Comparison of ENCODE assay signal across 4 worm cellular contexts in the genomic region with DNA sequence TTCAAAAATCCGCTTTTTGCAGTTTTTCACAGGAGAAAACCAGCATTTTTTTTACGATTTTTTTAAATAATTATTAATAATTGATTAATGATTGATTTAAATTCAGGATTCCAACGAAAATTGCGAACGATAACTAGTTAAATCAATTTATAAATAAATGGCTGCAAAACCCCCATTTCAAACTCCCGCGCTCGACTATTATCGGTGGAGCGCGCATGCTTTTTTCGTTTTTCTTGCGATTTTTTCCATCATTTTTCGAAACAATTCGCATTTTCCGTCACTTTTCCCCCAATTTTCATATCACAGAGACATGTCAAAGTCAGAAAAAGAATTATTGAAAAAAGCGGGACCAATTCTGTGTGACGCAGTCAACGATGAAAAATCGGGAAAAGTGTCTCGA.
TF ChIP-seq lines count a peak whose summit lies in the region.

A gene (plus strand): TSS at position 273 of the 400 bp plus-strand sequence.

TF ChIP-seq in whole organism, L1 larva, 84 proteins besides CTCF, POLR2A, EP300 and RAD21 (continued from another document):
- TF ChIP-seq rnt-1 (tag; optimal IDR thresholded peaks at IDR 0.05; lab: Kevin White, UChicago): no peak
- peak in 1 of 2 experiments; percentile 3 for TF ChIP-seq mdl-1 (tag; optimal IDR thresholded peaks at IDR 0.05; lab: Kevin White, UChicago)
- TF ChIP-seq lin-35 (GFP tag; optimal IDR thresholded peaks at IDR 0.05; lab: Kevin White, UChicago): peak; percentile 96 to 99
- no peak for TF ChIP-seq sox-4 (tag; optimal IDR thresholded peaks at IDR 0.05; lab: Kevin White, UChicago)
- peak; percentile 41 for TF ChIP-seq nhr-85 (tag; lab: Kevin White, UChicago)
- TF ChIP-seq nhr-90 (tag; optimal IDR thresholded peaks at IDR 0.05; lab: Kevin White, UChicago; ENCODE audit: poor library complexity): peak; percentile 22
- TF ChIP-seq C16A3.4 (tag; optimal IDR thresholded peaks at IDR 0.05; lab: Kevin White, UChicago): peak; percentile 14
- no peak for TF ChIP-seq C04F5.9 (tag; optimal IDR thresholded peaks at IDR 0.05; lab: Kevin White, UChicago)
- peak; percentile 33 for TF ChIP-seq nhr-77 (tag; optimal IDR thresholded peaks at IDR 0.05; lab: Kevin White, UChicago)
- peak; percentile 66 for TF ChIP-seq lin-15B (tag; optimal IDR thresholded peaks at IDR 0.05; lab: Kevin White, UChicago)
- TF ChIP-seq mep-1 (tag; optimal IDR thresholded peaks at IDR 0.05; lab: Kevin White, UChicago): peak; percentile 25
- TF ChIP-seq swsn-7 (tag; optimal IDR thresholded peaks at IDR 0.05; lab: Kevin White, UChicago): peak; percentile 19
- peak; percentile 43 for TF ChIP-seq snu-23 (GFP tag; optimal IDR thresholded peaks at IDR 0.05; lab: Kevin White, UChicago)
- peak; percentile 27 for TF ChIP-seq xbp-1 (tag; optimal IDR thresholded peaks at IDR 0.05; lab: Kevin White, UChicago)
- peak; percentile 13 for TF ChIP-seq unc-86 (tag; optimal IDR thresholded peaks at IDR 0.05; lab: Kevin White, UChicago)
- TF ChIP-seq F16B12.6 (tag; optimal IDR thresholded peaks at IDR 0.05; lab: Kevin White, UChicago): peak; percentile 41
- TF ChIP-seq lin-13 (GFP tag; optimal IDR thresholded peaks at IDR 0.05; lab: Kevin White, UChicago): peak; percentile 32
- peak; percentile 88 to 96 for TF ChIP-seq efl-1 (optimal IDR thresholded peaks at IDR 0.05; lab: Kevin White, UChicago)
- peak; percentile 97 to 100 for TF ChIP-seq efl-1 (GFP tag; optimal IDR thresholded peaks at IDR 0.05 in 1 of 2; lab: Kevin White, UChicago)
- TF ChIP-seq C34B4.2 (tag; optimal IDR thresholded peaks at IDR 0.05; lab: Kevin White, UChicago): no peak
- no peak for TF ChIP-seq ceh-63 (GFP tag; optimal IDR thresholded peaks at IDR 0.05; lab: Kevin White, UChicago)
- peak; percentile 17 for TF ChIP-seq tbx-2 (tag; optimal IDR thresholded peaks at IDR 0.05; lab: Kevin White, UChicago)
- TF ChIP-seq sup-37 (GFP tag; optimal IDR thresholded peaks at IDR 0.05; lab: Kevin White, UChicago): no peak
TF ChIP-seq in whole organism, L1 larva: peak in this region for 24.

TF ChIP-seq in whole organism, L4 larva, 104 proteins besides CTCF, POLR2A, EP300 and RAD21 (continued from another document):
- TF ChIP-seq nhr-6 (tag; optimal IDR thresholded peaks at IDR 0.05; lab: Kevin White, UChicago) (peak; percentile 37), nhr-48 (tag; optimal IDR thresholded peaks at IDR 0.05; lab: Kevin White, UChicago) (no peak), daf-16 (GFP tag; optimal IDR thresholded peaks at IDR 0.05; lab: Kevin White, UChicago) (no peak), daf-16 (tag; optimal IDR thresholded peaks at IDR 0.05; lab: Kevin White, UChicago) (no peak)

TF ChIP-seq in whole organism, mixed stage, embryonic, 35 proteins besides CTCF, POLR2A, EP300 and RAD21 (continued from another document):
- no peak for TF ChIP-seq nhr-2 (tag; optimal IDR thresholded peaks at IDR 0.05; lab: Kevin White, UChicago)

TF ChIP-seq in whole organism, young adult, 124 proteins besides CTCF, POLR2A, EP300 and RAD21 (continued from another document):
- no peak for TF ChIP-seq madf-8 (GFP tag; conservative IDR thresholded peaks at IDR 0.05; lab: Robert Waterston, UW)
- TF ChIP-seq D2030.7 (GFP tag; IDR thresholded peaks at IDR 0.05; lab: Robert Waterston, UW): no peak
- TF ChIP-seq mxl-1 (tag; optimal IDR thresholded peaks at IDR 0.05; lab: Kevin White, UChicago): no peak
- no peak for TF ChIP-seq unc-62 (GFP tag; optimal IDR thresholded peaks at IDR 0.05; lab: Kevin White, UChicago)
- TF ChIP-seq lin-35 (GFP tag; optimal IDR thresholded peaks at IDR 0.05; lab: Kevin White, UChicago): peak in 1 of 3 experiments; percentile 84
- peak; percentile 94 for TF ChIP-seq lin-54 (GFP tag; optimal IDR thresholded peaks at IDR 0.05; lab: Kevin White, UChicago)
- TF ChIP-seq lsy-27 (tag; optimal IDR thresholded peaks at IDR 0.05; lab: Kevin White, UChicago; ENCODE audit: borderline replicate concordance, insufficient read depth): no peak
- TF ChIP-seq dpl-1 (GFP tag; optimal IDR thresholded peaks at IDR 0.05; lab: Kevin White, UChicago): peak; percentile 68
- no peak for TF ChIP-seq die-1 (tag; optimal IDR thresholded peaks at IDR 0.05; lab: Kevin White, UChicago)
- no peak for TF ChIP-seq K11D2.4 (GFP tag; IDR thresholded peaks at IDR 0.05; lab: Robert Waterston, UW)
- no peak for TF ChIP-seq nfya-2 (GFP tag; IDR thresholded peaks at IDR 0.05; lab: Robert Waterston, UW)
- TF ChIP-seq madf-3 (GFP tag; IDR thresholded peaks at IDR 0.05; lab: Robert Waterston, UW): no peak
- 0 out of 2 replicates have a peak, but pooled peaks have one; percentile 11 for TF ChIP-seq F33H1.4 (GFP tag; IDR thresholded peaks at IDR 0.05; lab: Robert Waterston, UW)
